Worm (Caenorhabditis elegans) whole organism, L3 larva: ENCODE measurements around the gene K05G3.1.

Experiments used
- ZK546.5 ChIP-seq: sonication (generic microtip); optimal IDR thresholded peaks from 2 replicates; lab custom pipeline; 2017; ENCODE audit warnings: missing biosample characterization, missing genetic modification characterization
- aly-2 ChIP-seq: fragments of 150-350 bp; optimal IDR thresholded peaks from 2 replicates; lab custom pipeline; 2014; ENCODE audit warnings: missing biosample characterization, missing genetic modification characterization
- egl-27 ChIP-seq: sonication (generic microtip); optimal IDR thresholded peaks from 4 replicates; lab custom pipeline; 2017; ENCODE audit warnings: missing biosample characterization, missing genetic modification reagents, missing genetic modification characterization
- elt-1 ChIP-seq: fragments of 150-350 bp; optimal IDR thresholded peaks from 2 replicates; lab custom pipeline; 2014; ENCODE audit warnings: missing biosample characterization, missing genetic modification characterization
- elt-3 ChIP-seq, 3 experiments: fragments of 150-350 bp in 1 of 3; sonication (generic microtip) in 2 of 3; optimal IDR thresholded peaks; 2 replicates in 2 of 3; 4 replicates in 1 of 3; lab custom pipeline; 2014 to 2017; ENCODE audit warnings: missing biosample characterization in 3 of 3, missing genetic modification characterization in 3 of 3
- fkh-2 ChIP-seq: fragments of 150-350 bp; optimal IDR thresholded peaks from 2 replicates; lab custom pipeline; 2014; ENCODE audit warnings: missing biosample characterization, missing genetic modification reagents, missing genetic modification characterization
- fos-1 ChIP-seq: fragments of 150-350 bp; optimal IDR thresholded peaks from 2 replicates; lab custom pipeline; 2014; ENCODE audit warnings: missing biosample characterization, missing genetic modification characterization
- lin-15B ChIP-seq: fragments of 150-350 bp; optimal IDR thresholded peaks from 2 replicates; lab custom pipeline; 2014; ENCODE audit warnings: missing biosample characterization, missing genetic modification characterization
- nhr-237 ChIP-seq: fragments of 150-350 bp; optimal IDR thresholded peaks from 2 replicates; lab custom pipeline; 2014; ENCODE audit warnings: missing biosample characterization, missing genetic modification characterization
- nhr-25 ChIP-seq: sonication (generic microtip); optimal IDR thresholded peaks from 2 replicates; lab custom pipeline; 2017; ENCODE audit warnings: missing biosample characterization, missing genetic modification characterization
- skn-1 ChIP-seq: fragments of 150-350 bp; optimal IDR thresholded peaks from 2 replicates; lab custom pipeline; 2014; ENCODE audit warnings: missing biosample characterization, missing genetic modification characterization
- unc-62 ChIP-seq: fragments of 150-350 bp; sonication (generic microtip); optimal IDR thresholded peaks from 4 replicates; lab custom pipeline; 2014; ENCODE audit warnings: missing biosample characterization, missing genetic modification reagents, missing genetic modification characterization

DNA sequence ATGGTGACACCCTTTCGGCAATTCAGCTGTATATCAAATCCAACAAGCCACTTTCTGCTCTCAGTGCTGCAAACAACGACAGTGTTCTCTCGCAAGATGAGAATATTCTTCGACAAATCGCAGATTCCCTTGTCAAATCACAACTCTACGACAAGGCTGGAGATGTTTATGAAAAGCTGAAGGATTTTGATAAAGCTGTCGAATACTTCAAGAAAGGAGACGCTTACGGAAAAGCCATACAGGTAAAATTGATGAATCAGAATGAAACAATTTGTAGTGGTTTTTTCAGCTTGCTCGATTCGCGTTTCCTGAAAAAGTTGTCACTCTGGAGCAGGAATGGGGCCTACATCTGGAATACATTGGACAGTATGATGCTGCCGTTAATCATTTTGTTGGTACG lies 45.0 kb downstream of the K05G3.1 start:
- TF ChIP-seq nhr-237 (tag; lab: Kevin White, UChicago) (no peak), elt-3 (tag; optimal IDR thresholded peaks at IDR 0.05; lab: Kevin White, UChicago) (no peak), unc-62 (no peak), lin-15B (tag; lab: Kevin White, UChicago) (no peak), nhr-25 (tag; lab: Kevin White, UChicago) (no peak), fkh-2 (tag; lab: Kevin White, UChicago) (no peak), ZK546.5 (tag; lab: Kevin White, UChicago) (no peak), skn-1 (tag; lab: Kevin White, UChicago) (no peak), aly-2 (tag; lab: Kevin White, UChicago) (no peak), fos-1 (no peak), elt-1 (tag; lab: Kevin White, UChicago) (no peak), egl-27 (tag; lab: Kevin White, UChicago) (no peak)
